Worm (Caenorhabditis elegans) whole organism, late embryonic: ENCODE results near the gene C03H5.4.

Experiments
- F13H6.1 ChIP-seq: sonication (generic microtip); optimal IDR thresholded peaks from 2 replicates; lab custom pipeline; 2016; ENCODE audit warnings: missing genetic modification characterization, missing compliant biosample characterization
- gmeb-2 ChIP-seq: sonication (generic microtip); optimal IDR thresholded peaks from 2 replicates; lab custom pipeline; 2016; ENCODE audit warnings: missing genetic modification characterization, inconsistent platforms, missing compliant biosample characterization
- hlh-6 ChIP-seq: sonication (generic microtip); optimal IDR thresholded peaks from 2 replicates; lab custom pipeline; 2016; ENCODE audit warnings: missing genotype, missing genetic modification characterization, missing compliant biosample characterization
- pha-4 ChIP-seq: fragments of 150-350 bp; optimal IDR thresholded peaks from 2 replicates; lab custom pipeline; 2018; ENCODE audit warnings: missing biosample characterization, missing genetic modification reagents, missing genetic modification characterization

ce11 chrII:399321-399720 is 24.3 kb downstream of the C03H5.4 start, which contains the start of gene C03H5.6:
- TF ChIP-seq pha-4 = no peak
- no peak for TF ChIP-seq gmeb-2 (tag; lab: Kevin White, UChicago)
- TF ChIP-seq F13H6.1 (tag; lab: Kevin White, UChicago) = no peak
- TF ChIP-seq hlh-6 (tag; lab: Kevin White, UChicago) = no peak
